Worm (Caenorhabditis elegans) whole organism, L1 larva: ENCODE data around the gene R148.5.

Experiments used
- C16A3.4 ChIP-seq: fragments of 150-350 bp; optimal IDR thresholded peaks from 2 replicates; lab custom pipeline; 2014; ENCODE audit warnings: missing biosample characterization, missing genetic modification characterization
- F16B12.6 ChIP-seq: fragments of 150-350 bp; optimal IDR thresholded peaks from 2 replicates; lab custom pipeline; 2014; ENCODE audit warnings: missing biosample characterization, missing genetic modification characterization
- aha-1 ChIP-seq: fragments of 150-350 bp; optimal IDR thresholded peaks from 2 replicates; lab custom pipeline; 2014; ENCODE audit warnings: missing biosample characterization, missing genetic modification characterization
- alr-1 ChIP-seq: fragments of 200-800 bp; sonication (Bioruptor generic); optimal IDR thresholded peaks from 2 replicates; lab custom pipeline; 2018; ENCODE audit warnings: borderline replicate concordance, mild to moderate bottlenecking, missing genetic modification characterization, missing compliant biosample characterization
- blmp-1 ChIP-seq: fragments of 150-350 bp; optimal IDR thresholded peaks from 2 replicates; lab custom pipeline; 2014; ENCODE audit warnings: missing biosample characterization, missing genetic modification characterization
- ceh-90 ChIP-seq: sonication (generic microtip); optimal IDR thresholded peaks from 2 replicates; lab custom pipeline; 2016; ENCODE audit warnings: missing genetic modification characterization, missing compliant biosample characterization
- dsc-1 ChIP-seq: sonication (generic microtip); optimal IDR thresholded peaks from 2 replicates; lab custom pipeline; 2016; ENCODE audit warnings: mild to moderate bottlenecking, missing genetic modification characterization, missing compliant biosample characterization
- efl-1 ChIP-seq, 4 experiments: fragments of 150-350 bp; optimal IDR thresholded peaks in 3 of 4; peaks in 1 of 4; 1 replicate in 1 of 4; 2 replicates in 3 of 4; lab custom pipeline; 2014; ENCODE audit warnings: missing biosample characterization in 2 of 4, missing genetic modification characterization in 2 of 4, missing genetic modification reagents in 2 of 4
- elt-2 ChIP-seq: sonication (generic microtip); optimal IDR thresholded peaks from 2 replicates; lab custom pipeline; 2016; ENCODE audit warnings: missing genetic modification characterization, mild to moderate bottlenecking, inconsistent platforms, missing compliant biosample characterization, missing genetic modification reagents
- elt-3 ChIP-seq, 6 experiments: fragments of 150-350 bp in 1 of 6; sonication (generic microtip); optimal IDR thresholded peaks; 2 replicates each; lab custom pipeline; 2017 to 2018; ENCODE audit warnings: missing biosample characterization in 6 of 6, missing genetic modification characterization in 6 of 6, inconsistent platforms in 1 of 6
- fkh-4 ChIP-seq: sonication (generic microtip); optimal IDR thresholded peaks from 2 replicates; lab custom pipeline; 2016; ENCODE audit warnings: missing compliant biosample characterization, missing genetic modification characterization, borderline replicate concordance
- fkh-8 ChIP-seq: sonication (generic microtip); optimal IDR thresholded peaks from 2 replicates; lab custom pipeline; 2016; ENCODE audit warnings: mild to moderate bottlenecking, missing genetic modification characterization, missing compliant biosample characterization
- grh-1 ChIP-seq: fragments of 200-800 bp; sonication (Bioruptor generic); IDR thresholded peaks from 2 replicates; pipeline ENCODE4 v1.3.6; 2022; ENCODE audit warnings: missing genetic modification reagents, missing genetic modification characterization, missing compliant biosample characterization
- hlh-17 ChIP-seq: fragments of 200-800 bp; sonication (Bioruptor generic); optimal IDR thresholded peaks from 2 replicates; lab custom pipeline; 2018; ENCODE audit warnings: missing genetic modification characterization, mild to moderate bottlenecking, missing compliant biosample characterization, moderate library complexity, borderline replicate concordance
- hpl-2 ChIP-seq: fragments of 150-350 bp; optimal IDR thresholded peaks from 2 replicates; lab custom pipeline; 2014; ENCODE audit warnings: missing biosample characterization, missing genetic modification reagents, missing genetic modification characterization
- irx-1 ChIP-seq: sonication (generic microtip); optimal IDR thresholded peaks from 2 replicates; lab custom pipeline; 2016; ENCODE audit warnings: missing genetic modification characterization, missing compliant biosample characterization
- isw-1 ChIP-seq: fragments of 200-800 bp; sonication (Bioruptor generic); IDR thresholded peaks from 2 replicates; pipeline ENCODE4 v1.3.6; 2022; ENCODE audit warnings: missing genetic modification characterization, missing compliant biosample characterization
- jun-1 ChIP-seq: fragments of 150-350 bp; optimal IDR thresholded peaks from 2 replicates; lab custom pipeline; 2014; ENCODE audit warnings: missing biosample characterization, missing genetic modification reagents, missing genetic modification characterization
- lin-14 ChIP-seq: fragments of 200-800 bp; sonication (Bioruptor generic); optimal IDR thresholded peaks from 2 replicates; lab custom pipeline; 2018; ENCODE audit warnings: mild to moderate bottlenecking, missing genetic modification characterization, moderate library complexity, missing compliant biosample characterization
- lin-39 ChIP-seq: fragments of 150-350 bp; optimal IDR thresholded peaks from 2 replicates; lab custom pipeline; 2014; ENCODE audit warnings: missing biosample characterization, missing genetic modification reagents, missing genetic modification characterization
- lsy-2 ChIP-seq, 2 experiments: fragments of 150-350 bp; optimal IDR thresholded peaks; 2 replicates each; lab custom pipeline; 2014; ENCODE audit warnings: missing biosample characterization in 2 of 2, missing genetic modification characterization in 2 of 2
- nhr-19 ChIP-seq: fragments of 200-800 bp; sonication (Bioruptor generic); conservative IDR thresholded peaks from 2 replicates; pipeline ENCODE4 v1.3.6; 2022; ENCODE audit warnings: missing genetic modification characterization, missing compliant biosample characterization
- nhr-20 ChIP-seq: sonication (generic microtip); optimal IDR thresholded peaks from 2 replicates; lab custom pipeline; 2016; ENCODE audit warnings: mild to moderate bottlenecking, missing genetic modification characterization, missing compliant biosample characterization
- nhr-237 ChIP-seq: fragments of 150-350 bp; optimal IDR thresholded peaks from 2 replicates; lab custom pipeline; 2014; ENCODE audit warnings: missing biosample characterization, missing genetic modification characterization
- nhr-28 ChIP-seq: fragments of 150-350 bp; optimal IDR thresholded peaks from 2 replicates; lab custom pipeline; 2014; ENCODE audit warnings: missing biosample characterization, missing genetic modification characterization
- nhr-47 ChIP-seq: sonication (generic microtip); optimal IDR thresholded peaks from 2 replicates; lab custom pipeline; 2016; ENCODE audit warnings: mild to moderate bottlenecking, missing genetic modification characterization, moderate library complexity, missing compliant biosample characterization
- nhr-84 ChIP-seq: sonication (generic microtip); optimal IDR thresholded peaks from 2 replicates; lab custom pipeline; 2017; ENCODE audit warnings: missing biosample characterization, missing genetic modification characterization
- nhr-85 ChIP-seq: sonication (generic microtip); peaks from one replicate; lab custom pipeline; 2016; ENCODE audit warnings: missing genetic modification characterization, inconsistent platforms, missing compliant biosample characterization
- pag-3 ChIP-seq: sonication (generic microtip); optimal IDR thresholded peaks from 2 replicates; lab custom pipeline; 2017; ENCODE audit warnings: missing genetic modification characterization, mild to moderate bottlenecking, missing compliant biosample characterization, antibody characterized with exemption, borderline replicate concordance; ENCODE audit not compliant: insufficient read depth
- pqm-1 ChIP-seq: sonication (generic microtip); optimal IDR thresholded peaks from 3 replicates; lab custom pipeline; 2017; ENCODE audit warnings: missing biosample characterization, missing genetic modification characterization
- rnt-1 ChIP-seq: sonication (generic microtip); optimal IDR thresholded peaks from 2 replicates; lab custom pipeline; 2016; ENCODE audit warnings: mild to moderate bottlenecking, missing genetic modification characterization, moderate library complexity, missing compliant biosample characterization
- tbx-2 ChIP-seq: sonication (generic microtip); optimal IDR thresholded peaks from 2 replicates; lab custom pipeline; 2016; ENCODE audit warnings: missing genetic modification characterization, missing compliant biosample characterization
- unc-130 ChIP-seq: fragments of 150-350 bp; optimal IDR thresholded peaks from 2 replicates; lab custom pipeline; 2017; ENCODE audit warnings: missing biosample characterization, missing genetic modification characterization, inconsistent platforms
- unc-86 ChIP-seq: sonication (generic microtip); optimal IDR thresholded peaks from 2 replicates; lab custom pipeline; 2016; ENCODE audit warnings: missing genetic modification characterization, missing compliant biosample characterization
- vab-15 ChIP-seq: sonication (generic microtip); optimal IDR thresholded peaks from 2 replicates; lab custom pipeline; 2017; ENCODE audit warnings: missing genotype, mild to moderate bottlenecking, missing genetic modification characterization, missing compliant biosample characterization
- xbp-1 ChIP-seq: sonication (generic microtip); optimal IDR thresholded peaks from 2 replicates; lab custom pipeline; 2016; ENCODE audit warnings: missing genetic modification characterization, missing compliant biosample characterization
- ztf-4 ChIP-seq: fragments of 150-350 bp; optimal IDR thresholded peaks from 2 replicates; lab custom pipeline; 2014; ENCODE audit warnings: missing biosample characterization, missing genetic modification characterization

The R148.5 gene

DNA sequence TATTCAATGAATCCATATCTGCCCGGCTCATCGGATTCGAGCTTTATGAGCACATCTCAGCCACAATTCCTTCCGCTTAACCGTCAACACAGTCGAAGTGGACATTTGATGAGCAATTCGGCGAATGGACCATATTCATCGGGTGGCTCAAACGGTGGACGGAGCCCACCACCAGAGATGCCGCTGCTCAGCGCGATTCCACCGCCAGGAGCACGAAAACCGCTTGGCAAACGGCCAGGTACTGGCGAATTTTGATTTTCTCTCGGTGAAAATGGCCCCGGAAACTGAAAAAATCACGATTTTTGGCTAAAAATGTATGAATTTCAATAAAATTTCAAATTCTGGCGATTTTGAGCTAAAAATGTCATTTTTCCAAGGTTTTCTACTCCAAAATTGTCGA lies 14.4 kb downstream of the R148.5 start:
- TF ChIP-seq ztf-4 (no peak), aha-1 (no peak), nhr-84 (tag; lab: Kevin White, UChicago) (no peak), nhr-19 (GFP tag; lab: Robert Waterston, UW) (no peak), lin-39 (tag; lab: Kevin White, UChicago) (no peak), isw-1 (no peak), fkh-8 (no peak)

DNA sequence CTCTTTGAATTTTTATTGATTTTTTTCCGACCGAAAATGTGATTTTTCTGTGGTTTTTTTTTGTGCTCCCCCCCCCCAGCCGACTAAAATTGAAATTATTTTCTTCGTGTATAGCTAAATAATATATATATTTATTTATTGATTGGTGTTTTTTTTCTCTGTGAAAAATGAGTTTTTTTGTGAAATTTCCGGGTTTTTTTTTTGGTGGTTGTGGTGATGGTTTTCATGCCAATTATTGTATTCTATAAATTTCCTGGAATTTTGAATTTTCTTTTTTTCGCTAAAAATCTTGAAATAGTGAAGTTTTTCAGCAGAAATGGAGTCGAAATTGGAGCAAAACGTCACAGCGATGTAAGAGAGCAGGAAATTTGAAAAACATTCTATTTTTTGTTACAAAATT lies 17.9 kb downstream of the R148.5 start, which contains the start of gene lmtr-5:
Gene lmtr-5, plus strand, starts transcription at position 301 of the 400 bp plus-strand sequence.
- TF ChIP-seq nhr-237, result no peak
- no peak for TF ChIP-seq xbp-1 (tag; lab: Kevin White, UChicago)
- TF ChIP-seq nhr-19 (GFP tag; lab: Robert Waterston, UW), result no peak
- TF ChIP-seq F16B12.6 (tag; lab: Kevin White, UChicago), result no peak
- TF ChIP-seq C16A3.4 (tag; lab: Kevin White, UChicago), result no peak
- no peak for TF ChIP-seq elt-2 (tag; lab: Kevin White, UChicago)
- TF ChIP-seq hpl-2 (GFP tag; lab: Kevin White, UChicago), result no peak
- TF ChIP-seq nhr-85, result no peak
- no peak for TF ChIP-seq hlh-17 (GFP tag; lab: Kevin White, UChicago)

DNA sequence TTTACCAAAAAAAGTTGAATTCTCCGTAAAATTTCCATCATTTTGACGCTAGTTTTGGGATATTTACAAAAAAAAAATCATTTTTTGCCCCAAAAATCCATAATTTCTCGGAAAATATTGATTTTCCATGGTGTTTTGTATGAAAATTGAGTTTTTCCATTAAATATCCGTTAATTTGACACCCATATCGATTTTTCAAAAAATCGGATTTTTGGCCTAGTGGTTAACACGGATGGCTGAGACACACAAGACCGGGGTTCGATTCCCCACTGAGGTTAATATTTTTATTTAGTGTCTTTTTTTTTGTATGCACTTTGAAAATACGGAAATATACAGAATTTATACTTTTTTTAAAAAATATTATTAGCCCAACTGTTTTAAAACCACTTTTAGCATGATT lies 19.8 kb downstream of the R148.5 start:
- TF ChIP-seq efl-1 (optimal IDR thresholded peaks at IDR 0.05; lab: Kevin White, UChicago) (no peak), efl-1 (GFP tag; optimal IDR thresholded peaks at IDR 0.05 in 1 of 2; lab: Kevin White, UChicago) (peak in 1 of 2 experiments; percentile 64), elt-3 (tag; optimal IDR thresholded peaks at IDR 0.05; lab: Kevin White, UChicago) (no peak)
- TF ChIP-seq, all 84 proteins: peak for 1

DNA sequence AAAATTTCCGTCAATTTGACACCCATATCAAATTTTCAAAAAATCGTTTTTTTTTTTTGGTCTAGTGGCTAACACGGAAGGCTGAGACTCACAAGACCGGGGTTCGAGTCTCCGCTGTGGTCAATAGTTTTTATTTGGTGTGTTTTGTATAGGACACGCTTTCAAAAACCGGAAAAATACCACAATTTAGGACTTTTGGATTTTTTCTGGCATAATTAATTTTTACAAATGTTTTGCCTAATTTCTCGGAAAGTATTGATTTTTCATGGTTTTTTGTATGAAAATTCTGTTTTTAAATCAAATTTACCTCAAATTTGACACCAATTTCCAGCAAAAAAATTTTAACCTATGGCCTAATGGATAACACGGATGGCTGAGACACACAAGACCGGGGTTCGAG lies 20.5 kb downstream of the R148.5 start, which contains the start of gene mks-1:
Gene mks-1, plus strand, starts transcription at position 301 of the 400 bp plus-strand sequence.
- TF ChIP-seq nhr-19 (GFP tag; lab: Robert Waterston, UW), result no peak
- no peak for TF ChIP-seq rnt-1 (tag; lab: Kevin White, UChicago)
- TF ChIP-seq vab-15 (tag; lab: Kevin White, UChicago), result no peak
- TF ChIP-seq alr-1 (tag; lab: Kevin White, UChicago), result no peak

DNA sequence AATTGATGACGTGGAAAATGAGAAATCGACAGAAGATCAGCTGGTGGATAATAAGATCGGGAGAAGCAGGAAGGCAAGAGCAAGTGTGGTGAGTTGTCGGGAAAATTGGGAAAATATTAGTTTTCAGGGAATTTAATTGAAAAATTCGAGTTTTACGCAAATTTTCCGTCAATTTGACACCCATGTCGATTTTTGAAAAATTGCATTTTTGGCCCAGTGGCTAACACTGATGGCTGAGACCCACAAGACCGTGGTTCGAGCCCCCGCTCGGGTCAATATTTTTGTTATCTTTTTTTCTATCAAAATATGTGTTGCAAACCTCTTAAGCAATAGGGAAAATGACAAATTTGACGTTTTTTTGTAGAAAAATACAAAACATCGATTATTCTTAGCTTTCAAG lies 23.1 kb downstream of the R148.5 start:
- TF ChIP-seq elt-2 (tag; lab: Kevin White, UChicago) (no peak), unc-130 (tag; lab: Kevin White, UChicago) (no peak), nhr-28 (tag; lab: Kevin White, UChicago) (no peak), nhr-20 (tag; lab: Kevin White, UChicago) (no peak), fkh-8 (no peak), elt-3 (tag; optimal IDR thresholded peaks at IDR 0.05; lab: Kevin White, UChicago) (no peak), pqm-1 (no peak), ceh-90 (no peak), hlh-17 (GFP tag; lab: Kevin White, UChicago) (no peak), dsc-1 (tag; lab: Kevin White, UChicago) (no peak), unc-86 (tag; lab: Kevin White, UChicago) (no peak), nhr-47 (tag; lab: Kevin White, UChicago) (no peak)
- TF ChIP-seq, all 84 proteins: peak for 0

DNA sequence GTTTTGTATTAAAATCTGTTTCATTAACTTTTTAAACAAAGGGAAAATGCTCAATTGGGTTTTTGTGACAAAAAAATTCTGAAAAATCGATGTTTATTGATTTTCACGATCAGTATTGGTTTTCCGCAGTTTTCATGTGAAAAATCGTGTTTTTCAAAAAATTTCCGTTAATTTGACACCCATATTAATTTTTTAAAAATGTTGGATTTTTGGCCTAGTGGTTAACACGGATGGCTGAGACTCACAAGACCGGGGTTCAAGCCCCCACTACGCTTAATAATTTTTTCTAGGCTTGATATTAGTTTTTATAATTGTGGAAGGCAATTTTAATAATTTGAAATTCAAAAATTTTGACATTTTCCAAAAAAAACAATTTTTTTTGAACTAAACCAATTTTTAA lies 25.2 kb downstream of the R148.5 start:
- no peak for TF ChIP-seq fkh-4 (tag; lab: Kevin White, UChicago)
- no peak for TF ChIP-seq irx-1 (tag; lab: Kevin White, UChicago)
- TF ChIP-seq tbx-2, result no peak
- no peak for TF ChIP-seq lin-14 (GFP tag; lab: Kevin White, UChicago)
- TF ChIP-seq pag-3 (tag; lab: Kevin White, UChicago), result no peak
- TF ChIP-seq lsy-2 (tag; optimal IDR thresholded peaks at IDR 0.05; lab: Kevin White, UChicago), result no peak
- TF ChIP-seq jun-1 (tag; lab: Kevin White, UChicago), result no peak
- no peak for TF ChIP-seq elt-2 (tag; lab: Kevin White, UChicago)
- no peak for TF ChIP-seq blmp-1 (tag; lab: Kevin White, UChicago)
- TF ChIP-seq ztf-4, result no peak
- no peak for TF ChIP-seq grh-1 (GFP tag; lab: Robert Waterston, UW)
- TF ChIP-seq lin-39 (tag; lab: Kevin White, UChicago), result no peak
- TF ChIP-seq unc-86 (tag; lab: Kevin White, UChicago), result no peak
